Fruit fly (Drosophila melanogaster): ENCODE measurements around the gene dock.
A peak's percentile ranks its signal among the peaks of the same experiment; 100 is the strongest.

DNA sequence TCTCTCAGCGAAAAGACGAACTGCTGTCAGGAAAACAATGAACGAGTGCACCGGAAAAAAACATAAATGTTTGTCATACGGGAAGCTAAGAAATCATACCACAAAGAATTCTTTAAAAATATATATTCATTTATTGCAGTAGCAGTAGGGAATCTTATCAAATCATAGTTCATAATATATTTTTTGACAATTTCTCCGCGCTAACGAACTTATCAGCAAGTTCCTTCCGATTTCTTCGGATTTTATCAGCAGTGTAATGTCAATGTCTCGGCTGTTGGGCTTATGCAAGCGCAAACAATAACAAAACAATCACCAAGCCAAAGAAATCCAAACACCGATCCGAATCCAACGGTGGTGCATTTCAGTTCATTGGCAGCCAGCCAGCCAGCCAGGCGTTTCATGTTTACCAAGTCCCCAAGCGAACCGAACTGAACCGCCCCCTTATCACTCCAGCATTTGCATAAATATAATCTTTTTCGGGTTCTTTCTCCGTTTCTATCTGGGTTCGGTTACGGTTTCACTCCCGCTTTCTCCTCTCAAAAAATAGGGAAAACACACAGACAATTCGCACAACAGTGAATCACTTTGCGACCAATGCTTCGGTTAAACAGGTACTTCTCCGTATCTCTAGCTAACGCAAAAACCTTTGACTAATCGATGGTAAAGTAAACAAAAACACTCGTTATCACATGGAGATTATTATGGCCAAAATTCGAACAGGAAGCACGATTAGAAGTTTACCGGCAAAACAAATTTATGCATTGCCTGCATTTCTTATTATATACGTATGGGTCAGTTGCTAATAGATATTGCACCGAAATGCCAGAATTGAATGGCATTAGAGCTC, 2.0 kb downstream of the dock start:
- no peak for TF ChIP-seq HLH106 (tag; optimal IDR thresholded peaks at IDR 0.05)
- TF ChIP-seq Hr78 (GFP tag; optimal IDR thresholded peaks at IDR 0.05), result no peak
- no peak for TF ChIP-seq jim (GFP tag; optimal IDR thresholded peaks at IDR 0.05)
- TF ChIP-seq sage (GFP tag; optimal IDR thresholded peaks at IDR 0.05), result no peak
- no peak for TF ChIP-seq Vsx2 (GFP tag; optimal IDR thresholded peaks at IDR 0.05; ENCODE audit: partially characterized antibody)
- peak; percentile 24 for TF ChIP-seq h (GFP tag; optimal IDR thresholded peaks at IDR 0.05)

Data from whole organism, wandering third instar larva.